Worm (Caenorhabditis elegans) whole organism, L3 larva: Measurements from ENCODE around the gene F11A5.17.

Experiments
- R02D3.7 ChIP-seq: fragments of 150-350 bp; optimal IDR thresholded peaks from 2 replicates; lab custom pipeline; 2014; ENCODE audit warnings: missing biosample characterization, missing genetic modification characterization
- aly-2 ChIP-seq: fragments of 150-350 bp; optimal IDR thresholded peaks from 2 replicates; lab custom pipeline; 2014; ENCODE audit warnings: missing biosample characterization, missing genetic modification characterization
- ama-1 ChIP-seq: fragments of 150-350 bp; optimal IDR thresholded peaks from 2 replicates; lab custom pipeline; 2018
- ceh-82 ChIP-seq: fragments of 150-350 bp; optimal IDR thresholded peaks from 2 replicates; lab custom pipeline; 2014; ENCODE audit warnings: missing biosample characterization, missing genetic modification characterization
- elt-2 ChIP-seq: sonication (generic microtip); optimal IDR thresholded peaks from 2 replicates; lab custom pipeline; 2016; ENCODE audit warnings: missing genetic modification reagents, mild to moderate bottlenecking, missing genetic modification characterization, missing compliant biosample characterization
- fkh-2 ChIP-seq: fragments of 150-350 bp; optimal IDR thresholded peaks from 2 replicates; lab custom pipeline; 2014; ENCODE audit warnings: missing biosample characterization, missing genetic modification reagents, missing genetic modification characterization
- fos-1 ChIP-seq: fragments of 150-350 bp; optimal IDR thresholded peaks from 2 replicates; lab custom pipeline; 2014; ENCODE audit warnings: missing biosample characterization, missing genetic modification characterization
- nhr-11 ChIP-seq: fragments of 150-350 bp; optimal IDR thresholded peaks from 2 replicates; lab custom pipeline; 2014; ENCODE audit warnings: missing biosample characterization, missing genetic modification characterization
- nhr-25 ChIP-seq: sonication (generic microtip); optimal IDR thresholded peaks from 2 replicates; lab custom pipeline; 2017; ENCODE audit warnings: missing biosample characterization, missing genetic modification characterization
- pha-4 ChIP-seq: fragments of 150-350 bp; optimal IDR thresholded peaks from 2 replicates; lab custom pipeline; 2014; ENCODE audit warnings: missing biosample characterization, missing genetic modification reagents, missing genetic modification characterization
- sea-2 ChIP-seq: fragments of 150-350 bp; sonication (generic microtip); optimal IDR thresholded peaks from 4 replicates; lab custom pipeline; 2014; ENCODE audit warnings: missing biosample characterization, missing genetic modification reagents, missing genetic modification characterization
- skn-1 ChIP-seq: fragments of 150-350 bp; optimal IDR thresholded peaks from 2 replicates; lab custom pipeline; 2014; ENCODE audit warnings: missing biosample characterization, missing genetic modification characterization
- zag-1 ChIP-seq: fragments of 150-350 bp; optimal IDR thresholded peaks from 2 replicates; lab custom pipeline; 2014; ENCODE audit warnings: missing biosample characterization, missing genetic modification characterization

- TF ChIP-seq fkh-2 (no peak), pha-4 (tag; lab: Kevin White, UChicago) (no peak), ceh-82 (no peak), sea-2 (GFP tag; lab: Kevin White, UChicago) (no peak), elt-2 (tag; lab: Kevin White, UChicago) (no peak), skn-1 (tag; lab: Kevin White, UChicago) (no peak), nhr-25 (tag; lab: Kevin White, UChicago) (no peak), R02D3.7 (tag; lab: Kevin White, UChicago) (no peak), fos-1 (tag; lab: Kevin White, UChicago) (no peak), ama-1 (no peak), zag-1 (no peak), nhr-11 (no peak), aly-2 (tag; lab: Kevin White, UChicago) (no peak)
Measured at ce11 chrV:16163719-16164118, 38.1 kb upstream of the F11A5.17 start, which contains the start of gene F10A3.12.
